Fruit fly (Drosophila melanogaster): ENCODE data around the gene CG4119.

Gene CG4119

DNA sequence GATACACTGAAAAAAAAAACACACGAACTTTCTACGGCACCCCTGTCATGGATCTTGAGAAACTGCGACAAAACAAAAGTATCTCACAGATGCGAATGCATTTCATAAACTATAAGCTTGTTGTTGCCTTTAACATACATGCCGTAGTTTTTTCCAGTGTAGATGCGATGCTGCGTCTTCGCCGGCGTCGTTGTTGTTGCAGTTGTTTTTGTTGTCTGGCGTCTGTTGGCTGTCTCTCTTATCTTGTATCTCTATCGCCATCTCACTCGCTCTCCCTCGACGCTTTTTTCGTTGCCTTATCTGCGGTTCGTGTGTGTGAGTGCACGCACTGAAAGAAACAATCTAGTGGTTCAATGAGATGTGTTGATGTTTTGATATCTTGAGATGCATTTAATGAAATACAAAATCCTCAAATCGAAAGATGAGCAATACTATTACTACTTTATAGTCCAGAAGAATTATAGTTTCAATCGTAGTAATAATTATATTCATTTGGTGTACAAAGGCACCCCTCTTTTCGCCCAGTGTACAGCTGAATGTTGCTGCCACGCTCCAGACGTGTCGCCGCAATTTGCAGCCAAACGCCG is 30.7 kb downstream of the CG4119 start (continued):
- no peak for TF ChIP-seq knrl (GFP tag; IDR thresholded peaks at IDR 0.05; ENCODE audit: partially characterized antibody)
- peak; percentile 93 for TF ChIP-seq kah (GFP tag; optimal IDR thresholded peaks at IDR 0.05)
- TF ChIP-seq Fer3 (tag; optimal IDR thresholded peaks at IDR 0.05): peak; percentile 90
- peak; percentile 91 for TF ChIP-seq Hmx (GFP tag; optimal IDR thresholded peaks at IDR 0.05)
- peak; percentile 96 for TF ChIP-seq Ssrp (tag; optimal IDR thresholded peaks at IDR 0.05)
- peak; percentile 94 for TF ChIP-seq CG10366 (GFP tag; IDR thresholded peaks at IDR 0.05)
- TF ChIP-seq CG11247 (GFP tag; IDR thresholded peaks at IDR 0.05): peak; percentile 93
- peak; percentile 95 for TF ChIP-seq HHEX (GFP tag; optimal IDR thresholded peaks at IDR 0.05)
- peak; percentile 91 for TF ChIP-seq Sox100B (GFP tag; optimal IDR thresholded peaks at IDR 0.05)
- TF ChIP-seq Meics (GFP tag; optimal IDR thresholded peaks at IDR 0.05): peak; percentile 94
- TF ChIP-seq lov (optimal IDR thresholded peaks at IDR 0.05): no peak
- peak; percentile 97 for TF ChIP-seq lov (GFP tag; IDR thresholded peaks at IDR 0.05)
- TF ChIP-seq CG12219 (GFP tag; optimal IDR thresholded peaks at IDR 0.05): peak; percentile 93
- TF ChIP-seq esg (GFP tag; conservative IDR thresholded peaks at IDR 0.05): peak; percentile 95
- TF ChIP-seq CG33557 (GFP tag; optimal IDR thresholded peaks at IDR 0.05): peak; percentile 95
- peak; percentile 86 for TF ChIP-seq CG11085 (GFP tag; IDR thresholded peaks at IDR 0.05)
- no peak for TF ChIP-seq Doc3 (GFP tag; IDR thresholded peaks at IDR 0.05; ENCODE audit: partially characterized antibody)
- peak; percentile 97 for TF ChIP-seq CG7786 (GFP tag; optimal IDR thresholded peaks at IDR 0.05)
- peak; percentile 86 for TF ChIP-seq CG11560 (tag; IDR thresholded peaks at IDR 0.05)
- peak; percentile 97 for TF ChIP-seq ranshi (GFP tag; IDR thresholded peaks at IDR 0.05)
- TF ChIP-seq Asciz (GFP tag; optimal IDR thresholded peaks at IDR 0.05): peak; percentile 89
- TF ChIP-seq PHDP (tag; optimal IDR thresholded peaks at IDR 0.05): peak; percentile 89
- TF ChIP-seq Ets65A (GFP tag): peak; percentile 100
- peak; percentile 98 for TF ChIP-seq tin (GFP tag; optimal IDR thresholded peaks at IDR 0.05)
- TF ChIP-seq lmd (GFP tag; IDR thresholded peaks at IDR 0.05): peak; percentile 96
- peak; percentile 94 for TF ChIP-seq ap (GFP tag; IDR thresholded peaks at IDR 0.05)
- TF ChIP-seq Nf-YC (tag; optimal IDR thresholded peaks at IDR 0.05): peak; percentile 64
- peak; percentile 95 for TF ChIP-seq CG17359 (tag; optimal IDR thresholded peaks at IDR 0.05)
- TF ChIP-seq ac (GFP tag; optimal IDR thresholded peaks at IDR 0.05): peak; percentile 96
- peak; percentile 97 for TF ChIP-seq bab2 (GFP tag; optimal IDR thresholded peaks at IDR 0.05)
- peak; percentile 84 for TF ChIP-seq nau (GFP tag; optimal IDR thresholded peaks at IDR 0.05)
- peak; percentile 90 for TF ChIP-seq CG32532 (GFP tag; IDR thresholded peaks at IDR 0.05)
- TF ChIP-seq Rfx (GFP tag; IDR thresholded peaks at IDR 0.05): peak; percentile 97
- TF ChIP-seq CG11695 (GFP tag; IDR thresholded peaks at IDR 0.05): peak; percentile 93
- peak; percentile 96 for TF ChIP-seq dmrt99B (tag; optimal IDR thresholded peaks at IDR 0.05)
- TF ChIP-seq CG2116 (GFP tag; optimal IDR thresholded peaks at IDR 0.05): peak; percentile 79
- peak; percentile 96 for TF ChIP-seq CG14441 (GFP tag; IDR thresholded peaks at IDR 0.05)
- peak; percentile 86 for TF ChIP-seq CG17186 (GFP tag; optimal IDR thresholded peaks at IDR 0.05)
- TF ChIP-seq CG7963 (GFP tag; IDR thresholded peaks at IDR 0.05; ENCODE audit: partially characterized antibody): no peak
- TF ChIP-seq CG18262 (tag; optimal IDR thresholded peaks at IDR 0.05): peak; percentile 80
- peak; percentile 85 for TF ChIP-seq Fer2 (tag; optimal IDR thresholded peaks at IDR 0.05)
- peak; percentile 89 for TF ChIP-seq CkIIα-i1 (GFP tag; IDR thresholded peaks at IDR 0.05)
- peak; percentile 88 for TF ChIP-seq psq (GFP tag; optimal IDR thresholded peaks at IDR 0.05)
- TF ChIP-seq CG12769 (tag; optimal IDR thresholded peaks at IDR 0.05): peak; percentile 91
- peak; percentile 79 for TF ChIP-seq CG12299 (tag; optimal IDR thresholded peaks at IDR 0.05)
- TF ChIP-seq kay (GFP tag; optimal IDR thresholded peaks at IDR 0.05): peak; percentile 95
- TF ChIP-seq Hr3 (GFP tag; optimal IDR thresholded peaks at IDR 0.05): peak; percentile 95
- TF ChIP-seq dysf (GFP tag; IDR thresholded peaks at IDR 0.05): peak; percentile 96
- peak; percentile 82 for TF ChIP-seq schlank (tag; optimal IDR thresholded peaks at IDR 0.05)
- peak; percentile 88 for TF ChIP-seq CG10274 (GFP tag; optimal IDR thresholded peaks at IDR 0.05)

Measured in whole organism, embryonic.